Worm (Caenorhabditis elegans) whole organism, mixed stage, embryonic: ENCODE measurements around the gene mltn-9.

Source experiments
- elt-3 ChIP-seq: fragments of 150-350 bp; optimal IDR thresholded peaks from 2 replicates; lab custom pipeline; 2014; ENCODE audit warnings: missing biosample characterization, missing genetic modification characterization
- nhr-76 ChIP-seq: sonication (generic microtip); optimal IDR thresholded peaks from 2 replicates; lab custom pipeline; 2017; ENCODE audit warnings: missing biosample characterization, missing genetic modification characterization
- unc-39 ChIP-seq: fragments of 150-350 bp; optimal IDR thresholded peaks from 2 replicates; lab custom pipeline; 2014; ENCODE audit warnings: missing biosample characterization, missing genetic modification characterization

ce11 chrII:14592629-14593028 is 23.2 kb upstream of the mltn-9 start:
- TF ChIP-seq elt-3 (no peak), nhr-76 (no peak), unc-39 (tag; lab: Kevin White, UChicago) (no peak)
